Fruit fly (Drosophila melanogaster) whole organism, embryonic: ENCODE results near the gene CG42272.

Experiments
- Ada2b ChIP-seq: fragments of 200-800 bp; sonication (Bioruptor generic); IDR thresholded peaks from 2 replicates; pipeline ENCODE4 v1.3.6; 2022; ENCODE audit warnings: missing biosample characterization, missing genetic modification characterization
- Adf1 ChIP-seq: fragments of 200-800 bp; sonication (Bioruptor generic); IDR thresholded peaks from 2 replicates; pipeline ENCODE4 v1.3.6; 2022; ENCODE audit warnings: missing biosample characterization, missing genetic modification characterization
- BEAF-32 ChIP-seq: fragments of 200-800 bp; sonication (Bioruptor generic); optimal IDR thresholded peaks from 3 replicates; lab custom pipeline; 2017; ENCODE audit warnings: missing biosample characterization, missing genetic modification characterization, mild to moderate bottlenecking, moderate library complexity, missing genetic modification reagents
- Bdp1 ChIP-seq: fragments of 200-800 bp; sonication (Bioruptor generic); optimal IDR thresholded peaks from 3 replicates; lab custom pipeline; 2016; ENCODE audit warnings: missing biosample characterization, missing genetic modification characterization
- CG10147 ChIP-seq: fragments of 200-800 bp; sonication (Bioruptor generic); optimal IDR thresholded peaks from 2 replicates; lab custom pipeline; 2019; ENCODE audit warnings: missing biosample characterization, mild to moderate bottlenecking, missing genetic modification characterization, moderate library complexity
- CG10209 ChIP-seq: fragments of 200-800 bp; sonication (Bioruptor generic); optimal IDR thresholded peaks from 3 replicates; lab custom pipeline; 2017; ENCODE audit warnings: missing biosample characterization, mild to moderate bottlenecking, missing genetic modification characterization, missing genetic modification reagents
- CG10543 ChIP-seq: fragments of 200-800 bp; sonication (Bioruptor generic); optimal IDR thresholded peaks from 3 replicates; lab custom pipeline; 2017; ENCODE audit warnings: missing biosample characterization, mild to moderate bottlenecking, missing genetic modification characterization, moderate library complexity
- CG13894 ChIP-seq: fragments of 200-800 bp; sonication (Bioruptor generic); optimal IDR thresholded peaks from 3 replicates; lab custom pipeline; 2018; ENCODE audit warnings: missing biosample characterization, mild to moderate bottlenecking, missing genetic modification characterization, moderate library complexity
- CG15601 ChIP-seq: fragments of 200-800 bp; sonication (Bioruptor generic); optimal IDR thresholded peaks from 3 replicates; lab custom pipeline; 2019; ENCODE audit warnings: missing biosample characterization, mild to moderate bottlenecking, missing genetic modification characterization, moderate library complexity
- CG17802 ChIP-seq: fragments of 200-800 bp; sonication (Bioruptor generic); optimal IDR thresholded peaks from 2 replicates; lab custom pipeline; 2018; ENCODE audit warnings: missing biosample characterization, mild to moderate bottlenecking, missing genetic modification characterization, moderate library complexity
- CG2116 ChIP-seq: fragments of 200-800 bp; sonication (Bioruptor generic); optimal IDR thresholded peaks from 3 replicates; lab custom pipeline; 2018; ENCODE audit warnings: missing biosample characterization, mild to moderate bottlenecking, missing genetic modification characterization
- CG2202 ChIP-seq: fragments of 200-800 bp; sonication (Bioruptor generic); optimal IDR thresholded peaks from 2 replicates; lab custom pipeline; 2018; ENCODE audit warnings: missing biosample characterization, mild to moderate bottlenecking, missing genetic modification characterization
- CG2875 ChIP-seq: fragments of 200-800 bp; sonication (Bioruptor generic); optimal IDR thresholded peaks from 2 replicates; lab custom pipeline; 2017; ENCODE audit warnings: missing biosample characterization, mild to moderate bottlenecking, missing genetic modification characterization, missing genetic modification reagents
- CG32772 ChIP-seq: fragments of 200-800 bp; sonication (Bioruptor generic); IDR thresholded peaks from 2 replicates; pipeline ENCODE4 v1.3.6; 2022; ENCODE audit warnings: missing biosample characterization, missing genetic modification characterization
- CG3995 ChIP-seq: fragments of 200-800 bp; sonication (Bioruptor generic); optimal IDR thresholded peaks from 3 replicates; lab custom pipeline; 2016; ENCODE audit warnings: missing biosample characterization, missing genetic modification characterization
- CG43689 ChIP-seq: fragments of 200-800 bp; sonication (Bioruptor generic); IDR thresholded peaks from 2 replicates; pipeline ENCODE4 v1.3.6; 2022; ENCODE audit warnings: missing biosample characterization, missing genetic modification characterization
- CG4820 ChIP-seq: fragments of 200-800 bp; sonication (Bioruptor generic); optimal IDR thresholded peaks from 3 replicates; lab custom pipeline; 2016; ENCODE audit warnings: missing biosample characterization, missing genetic modification characterization
- CG6654 ChIP-seq: fragments of 200-800 bp; sonication (Bioruptor generic); optimal IDR thresholded peaks from 2 replicates; lab custom pipeline; 2017; ENCODE audit warnings: missing biosample characterization, mild to moderate bottlenecking, missing genetic modification characterization
- CG9817 ChIP-seq: fragments of 200-800 bp; sonication (Bioruptor generic); optimal IDR thresholded peaks from 2 replicates; lab custom pipeline; 2018; ENCODE audit warnings: missing biosample characterization, mild to moderate bottlenecking, missing genetic modification characterization, moderate library complexity
- CTCF ChIP-seq: fragments of 200-800 bp; sonication (Bioruptor generic); optimal IDR thresholded peaks from 2 replicates; lab custom pipeline; 2017; ENCODE audit warnings: missing biosample characterization, mild to moderate bottlenecking, missing genetic modification characterization, moderate library complexity
- Chrac-16 ChIP-seq: fragments of 200-800 bp; sonication (Bioruptor generic); optimal IDR thresholded peaks from 3 replicates; lab custom pipeline; 2016; ENCODE audit warnings: missing biosample characterization, missing genetic modification characterization
- Deaf1 ChIP-seq: fragments of 200-800 bp; optimal IDR thresholded peaks from 3 replicates; lab custom pipeline; 2019; ENCODE audit warnings: missing biosample characterization, mild to moderate bottlenecking, missing genetic modification characterization, moderate library complexity
- Drgx ChIP-seq: fragments of 200-800 bp; sonication (Bioruptor generic); IDR thresholded peaks from 2 replicates; pipeline ENCODE4 v1.3.6; 2022; ENCODE audit warnings: missing biosample characterization, missing genetic modification characterization
- Gug ChIP-seq: fragments of 200-800 bp; sonication (Bioruptor generic); IDR thresholded peaks from 4 replicates; pipeline ENCODE4 v1.3.6; 2022; ENCODE audit warnings: missing biosample characterization, missing genetic modification characterization
- HLHmδ ChIP-seq: fragments of 200-800 bp; sonication (Bioruptor generic); optimal IDR thresholded peaks from 2 replicates; lab custom pipeline; 2018; ENCODE audit warnings: missing biosample characterization, mild to moderate bottlenecking, missing genetic modification characterization, moderate library complexity
- Hand ChIP-seq: fragments of 200-800 bp; sonication (Bioruptor generic); optimal IDR thresholded peaks from 2 replicates; lab custom pipeline; 2017; ENCODE audit warnings: mild to moderate bottlenecking, missing biosample characterization, missing genetic modification reagents, missing genetic modification characterization
- Meics ChIP-seq: fragments of 200-800 bp; sonication (Bioruptor generic); optimal IDR thresholded peaks from 2 replicates; lab custom pipeline; 2017; ENCODE audit warnings: missing biosample characterization, mild to moderate bottlenecking, missing genetic modification characterization
- Nf-YA ChIP-seq: fragments of 200-800 bp; sonication (Bioruptor generic); IDR thresholded peaks from 2 replicates; pipeline ENCODE4 v1.3.6; 2022; ENCODE audit warnings: missing biosample characterization, missing genetic modification characterization
- Pdp1 ChIP-seq, 2 experiments: fragments of 200-800 bp; sonication (Bioruptor generic); optimal IDR thresholded peaks; 3 replicates each; lab custom pipeline; 2016; ENCODE audit warnings: missing biosample characterization in 2 of 2, missing genetic modification characterization in 2 of 2, mild to moderate bottlenecking in 1 of 2, moderate library complexity in 1 of 2
- Six4 ChIP-seq: fragments of 200-800 bp; sonication (Bioruptor generic); optimal IDR thresholded peaks from 2 replicates; lab custom pipeline; 2016; ENCODE audit warnings: missing biosample characterization, missing genetic modification characterization
- Spps ChIP-seq: fragments of 200-800 bp; sonication (Bioruptor generic); optimal IDR thresholded peaks from 2 replicates; lab custom pipeline; 2018; ENCODE audit warnings: missing biosample characterization, mild to moderate bottlenecking, missing genetic modification characterization
- Xbp1 ChIP-seq: fragments of 200-800 bp; sonication (Bioruptor generic); optimal IDR thresholded peaks from 3 replicates; lab custom pipeline; 2016; ENCODE audit warnings: missing biosample characterization, mild to moderate bottlenecking, missing genetic modification characterization
- ase ChIP-seq: fragments of 200-800 bp; sonication (Bioruptor generic); IDR thresholded peaks from 3 replicates; pipeline ENCODE4 v1.3.6; 2022; ENCODE audit warnings: missing biosample characterization, missing genetic modification characterization
- ash1 ChIP-seq: fragments of 200-800 bp; sonication (Bioruptor generic); optimal IDR thresholded peaks from 2 replicates; lab custom pipeline; 2018; ENCODE audit warnings: missing biosample characterization, mild to moderate bottlenecking, missing genetic modification characterization
- br ChIP-seq: fragments of >200 bp; optimal IDR thresholded peaks from 2 replicates; lab custom pipeline; 2017
- chinmo ChIP-seq: fragments of 200-800 bp; sonication (Bioruptor generic); IDR thresholded peaks from 4 replicates; pipeline ENCODE4 v1.3.6; 2022; ENCODE audit warnings: missing biosample characterization, missing genetic modification characterization; ENCODE audit not compliant: partially characterized antibody
- ci ChIP-seq: fragments of 200-800 bp; sonication (Bioruptor generic); IDR thresholded peaks from 3 replicates; pipeline ENCODE4 v1.3.6; 2022; ENCODE audit warnings: missing biosample characterization, missing genetic modification characterization
- ftz-f1 ChIP-seq: fragments of 200-800 bp; sonication (Bioruptor generic); optimal IDR thresholded peaks from 2 replicates; lab custom pipeline; 2016; ENCODE audit warnings: missing biosample characterization, missing genetic modification characterization
- fu2 ChIP-seq: fragments of 200-800 bp; sonication (Bioruptor generic); optimal IDR thresholded peaks from 2 replicates; lab custom pipeline; 2016; ENCODE audit warnings: missing biosample characterization, missing genetic modification characterization
- gcm2 ChIP-seq: fragments of 200-800 bp; sonication (Bioruptor generic); optimal IDR thresholded peaks from 2 replicates; lab custom pipeline; 2016; ENCODE audit warnings: missing biosample characterization, missing genetic modification characterization
- h ChIP-seq: fragments of >200 bp; optimal IDR thresholded peaks from 2 replicates; lab custom pipeline; 2017
- ind ChIP-seq: fragments of 200-800 bp; sonication (Bioruptor generic); optimal IDR thresholded peaks from 3 replicates; lab custom pipeline; 2016; ENCODE audit warnings: missing biosample characterization, missing genetic modification characterization
- ken ChIP-seq: fragments of 200-800 bp; sonication (Bioruptor generic); IDR thresholded peaks from 3 replicates; pipeline ENCODE4 v1.3.6; 2022; ENCODE audit warnings: missing biosample characterization, missing genetic modification characterization
- nom ChIP-seq: fragments of 200-800 bp; sonication (Bioruptor generic); optimal IDR thresholded peaks from 2 replicates; lab custom pipeline; 2017; ENCODE audit warnings: missing biosample characterization, missing genetic modification characterization, mild to moderate bottlenecking, moderate library complexity, missing genetic modification reagents
- sr ChIP-seq: fragments of 200-800 bp; sonication (Bioruptor generic); IDR thresholded peaks from 3 replicates; pipeline ENCODE4 v1.3.6; 2022; ENCODE audit warnings: missing biosample characterization, missing genetic modification characterization
- tll ChIP-seq, 2 experiments: fragments of 200-800 bp in 1 of 2; fragments of >200 bp in 1 of 2; sonication (Bioruptor generic) in 1 of 2; optimal IDR thresholded peaks; 2 replicates each; lab custom pipeline; 2017 to 2019; ENCODE audit warnings: missing biosample characterization in 2 of 2, missing genetic modification characterization in 2 of 2, mild to moderate bottlenecking in 1 of 2, moderate library complexity in 1 of 2
- tna ChIP-seq: fragments of 200-800 bp; sonication (Bioruptor generic); IDR thresholded peaks from 2 replicates; pipeline ENCODE4 v1.3.6; 2022; ENCODE audit warnings: missing biosample characterization, missing genetic modification characterization; ENCODE audit not compliant: partially characterized antibody

The CG42272 gene

DNA sequence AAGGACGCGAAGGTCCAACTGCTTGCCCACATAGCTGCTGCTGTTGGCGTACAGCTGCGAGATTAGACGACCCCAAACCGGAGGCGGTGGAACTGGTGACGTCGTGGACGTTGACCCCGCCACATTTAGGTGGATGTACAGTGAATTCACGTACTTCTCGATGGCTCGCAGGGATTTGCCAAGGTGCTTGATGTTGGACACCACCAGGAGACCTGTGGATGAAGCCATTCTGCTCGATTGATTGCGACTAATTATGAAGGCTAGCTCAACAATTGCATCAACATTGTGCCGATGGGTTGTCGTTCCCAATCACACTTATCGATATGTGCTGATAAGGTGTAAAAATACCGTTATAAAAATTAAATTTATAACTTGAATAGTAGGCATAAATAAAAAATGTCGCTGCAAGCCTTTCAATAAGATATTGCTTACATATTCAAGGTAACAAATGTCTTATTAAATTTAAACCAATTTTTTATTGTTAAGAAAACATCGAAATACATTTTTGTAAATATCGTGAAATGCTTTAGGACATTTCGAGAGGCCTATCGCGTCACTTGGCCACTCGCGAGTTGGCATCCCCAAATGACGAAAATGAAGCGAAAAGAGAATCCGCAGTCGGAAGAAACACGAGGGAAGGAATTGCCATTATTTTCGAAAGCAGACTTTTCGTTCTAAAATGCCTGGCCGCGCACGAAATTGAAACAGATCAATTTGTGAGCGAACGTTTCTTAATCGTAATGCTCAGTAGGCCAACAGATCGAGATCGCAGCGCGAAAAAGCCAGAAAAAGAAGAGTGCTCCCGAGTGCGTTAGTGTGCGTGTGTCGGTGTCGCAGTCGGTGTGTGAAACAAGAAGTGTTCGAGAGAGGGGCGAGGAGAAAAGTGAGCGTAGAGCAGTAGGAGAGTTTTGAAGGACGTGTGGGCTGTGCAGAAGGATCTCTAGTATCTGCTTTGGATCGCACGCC, 34.0 kb upstream of the CG42272 start, which contains the start of the genes Ppat-Dpck and scny (continued):
- TF ChIP-seq Six4 (GFP tag; lab: Kevin White, UChicago) = no peak
- TF ChIP-seq CG13894 = no peak
- TF ChIP-seq Spps (tag; lab: Kevin White, UChicago) = peak; percentile 28
- peak; percentile 60 for TF ChIP-seq tna (GFP tag; lab: Robert Waterston, UW)
- TF ChIP-seq CG10209 (GFP tag; lab: Kevin White, UChicago) = no peak
- no peak for TF ChIP-seq CG4820
- no peak for TF ChIP-seq Gug (GFP tag; lab: Robert Waterston, UW)
- no peak for TF ChIP-seq ase
- no peak for TF ChIP-seq Meics (GFP tag; lab: Kevin White, UChicago)
- no peak for TF ChIP-seq HLHmδ (GFP tag; lab: Kevin White, UChicago)

DNA sequence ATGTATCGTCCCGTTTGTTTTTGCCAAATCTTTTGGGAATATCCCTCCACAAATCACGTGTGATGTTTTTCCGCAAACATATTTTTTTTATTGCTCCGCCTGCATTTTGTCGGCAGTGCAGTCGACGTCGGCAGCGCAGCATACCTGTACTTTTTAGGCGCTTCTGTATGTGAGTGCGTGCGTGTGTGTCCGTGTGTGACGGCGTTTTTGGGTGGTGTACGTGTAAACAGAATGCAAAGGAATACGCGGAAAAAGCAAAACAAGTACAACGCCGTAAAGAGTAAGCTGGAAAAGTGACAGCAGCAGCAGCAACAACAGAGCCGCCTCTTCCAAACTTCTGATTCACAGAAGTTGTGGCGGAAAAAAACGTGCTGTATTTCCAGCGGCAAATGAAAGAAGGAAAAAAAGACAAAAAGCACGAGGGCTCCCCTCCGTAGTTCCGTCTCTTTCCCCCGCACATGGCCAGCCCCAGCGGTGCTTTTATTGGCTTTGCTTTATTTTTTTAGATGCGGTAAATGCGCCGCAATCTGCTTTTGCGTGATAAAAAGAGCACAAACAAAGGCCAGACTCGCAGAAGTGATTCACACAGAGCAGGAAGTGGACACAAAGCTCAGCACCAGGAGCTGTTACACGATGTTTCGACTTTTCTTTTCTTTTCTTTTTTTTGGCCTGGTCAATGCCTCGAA, 32.6 kb upstream of the CG42272 start:
- TF ChIP-seq CG6654 (GFP tag; lab: Kevin White, UChicago) (no peak), CG15601 (no peak), Adf1 (GFP tag; lab: Robert Waterston, UW) (peak; percentile 76), chinmo (GFP tag; lab: Robert Waterston, UW) (0 out of 4 replicates have a peak, but pooled peaks have one; percentile 55), Hand (GFP tag; lab: Kevin White, UChicago) (no peak), br (lab: Kevin White, UChicago) (no peak), CG2202 (tag; lab: Kevin White, UChicago) (no peak), nom (GFP tag; lab: Kevin White, UChicago) (peak; percentile 97), Nf-YA (GFP tag; lab: Robert Waterston, UW) (no peak), Xbp1 (GFP tag; lab: Kevin White, UChicago) (no peak), ci (GFP tag; lab: Robert Waterston, UW) (no peak), BEAF-32 (GFP tag; lab: Kevin White, UChicago) (no peak), gcm2 (no peak), h (lab: Kevin White, UChicago) (no peak), CG9817 (tag; lab: Kevin White, UChicago) (no peak), Bdp1 (GFP tag; lab: Kevin White, UChicago) (no peak), tll (GFP tag; optimal IDR thresholded peaks at IDR 0.05; lab: Kevin White, UChicago) (no peak), CTCF (GFP tag; lab: Kevin White, UChicago) (no peak), CG10543 (GFP tag; lab: Kevin White, UChicago) (peak; percentile 11), Deaf1 (tag; lab: Kevin White, UChicago) (no peak), CG17802 (tag; lab: Kevin White, UChicago) (no peak), sr (GFP tag; lab: Robert Waterston, UW) (no peak), CG2116 (no peak), ash1 (GFP tag; lab: Kevin White, UChicago) (no peak), CG3995 (no peak), ken (GFP tag; lab: Robert Waterston, UW) (no peak), CG10147 (no peak), CG32772 (GFP tag; lab: Robert Waterston, UW) (0 out of 2 replicates have a peak, but pooled peaks have one; percentile 11), Chrac-16 (GFP tag; lab: Kevin White, UChicago) (no peak), Ada2b (no peak), fu2 (GFP tag; lab: Kevin White, UChicago) (no peak), Pdp1 (GFP tag; optimal IDR thresholded peaks at IDR 0.05; lab: Kevin White, UChicago) (no peak), ftz-f1 (GFP tag; lab: Kevin White, UChicago) (no peak), ind (GFP tag; lab: Kevin White, UChicago) (no peak), CG2875 (no peak), CG43689 (no peak), Drgx (peak; percentile 7)
